Worm (Caenorhabditis elegans) whole organism, mixed stage, embryonic: Measurements from ENCODE around the gene nhr-183.

Experiments used
- M03D4.4 ChIP-seq: sonication (generic microtip); optimal IDR thresholded peaks from 2 replicates; lab custom pipeline; 2017; ENCODE audit warnings: mild to moderate bottlenecking, missing genetic modification characterization, missing compliant biosample characterization
- bed-3 ChIP-seq: fragments of 200-800 bp; sonication (Bioruptor generic); optimal IDR thresholded peaks from 3 replicates; lab custom pipeline; 2018; ENCODE audit warnings: mild to moderate bottlenecking, missing genetic modification characterization, moderate library complexity, missing compliant biosample characterization
- blmp-1 ChIP-seq: fragments of 150-350 bp; optimal IDR thresholded peaks from 2 replicates; lab custom pipeline; 2014; ENCODE audit warnings: missing biosample characterization, missing genetic modification characterization
- ceh-39 ChIP-seq: fragments of 150-350 bp; optimal IDR thresholded peaks from 2 replicates; lab custom pipeline; 2014; ENCODE audit warnings: missing biosample characterization, missing genetic modification characterization
- ceh-43 ChIP-seq: fragments of 200-800 bp; sonication (Bioruptor generic); optimal IDR thresholded peaks from 2 replicates; lab custom pipeline; 2018; ENCODE audit warnings: mild to moderate bottlenecking, missing genetic modification characterization, moderate library complexity, missing compliant biosample characterization
- ceh-83 ChIP-seq: fragments of 200-800 bp; sonication (Bioruptor generic); optimal IDR thresholded peaks from 2 replicates; lab custom pipeline; 2018; ENCODE audit warnings: mild to moderate bottlenecking, missing genetic modification characterization, missing compliant biosample characterization
- ces-1 ChIP-seq: fragments of 150-350 bp; optimal IDR thresholded peaks from 2 replicates; lab custom pipeline; 2014; ENCODE audit warnings: missing biosample characterization, missing genetic modification reagents, missing genetic modification characterization
- cnd-1 ChIP-seq: fragments of 200-800 bp; sonication (Bioruptor generic); optimal IDR thresholded peaks from 2 replicates; lab custom pipeline; 2018; ENCODE audit warnings: mild to moderate bottlenecking, missing genetic modification characterization, missing compliant biosample characterization
- drap-1 ChIP-seq: fragments of 200-800 bp; sonication (Bioruptor generic); optimal IDR thresholded peaks from 3 replicates; lab custom pipeline; 2018; ENCODE audit warnings: mild to moderate bottlenecking, missing genetic modification characterization, missing compliant biosample characterization
- elt-1 ChIP-seq: sonication (generic microtip); optimal IDR thresholded peaks from 2 replicates; lab custom pipeline; 2017; ENCODE audit warnings: missing genetic modification characterization, mild to moderate bottlenecking, missing compliant biosample characterization, antibody characterized with exemption, moderate library complexity, borderline replicate concordance; ENCODE audit not compliant: insufficient read depth
- elt-3 ChIP-seq: fragments of 150-350 bp; optimal IDR thresholded peaks from 2 replicates; lab custom pipeline; 2014; ENCODE audit warnings: missing biosample characterization, missing genetic modification characterization
- flh-1 ChIP-seq: fragments of 200-800 bp; sonication (Bioruptor generic); optimal IDR thresholded peaks from 2 replicates; lab custom pipeline; 2018; ENCODE audit warnings: mild to moderate bottlenecking, missing genetic modification characterization, moderate library complexity, missing compliant biosample characterization
- ham-2 ChIP-seq: fragments of 200-800 bp; sonication (Bioruptor generic); optimal IDR thresholded peaks from 2 replicates; lab custom pipeline; 2018; ENCODE audit warnings: mild to moderate bottlenecking, missing genetic modification characterization, missing compliant biosample characterization
- hlh-1 ChIP-seq: fragments of 150-350 bp; optimal IDR thresholded peaks from 2 replicates; lab custom pipeline; 2014; ENCODE audit warnings: missing biosample characterization, missing genetic modification reagents, missing genetic modification characterization
- lin-13 ChIP-seq: fragments of 150-350 bp; optimal IDR thresholded peaks from 2 replicates; lab custom pipeline; 2014; ENCODE audit warnings: missing biosample characterization, missing genetic modification characterization
- lin-32 ChIP-seq: fragments of 200-800 bp; sonication (Bioruptor generic); optimal IDR thresholded peaks from 2 replicates; lab custom pipeline; 2018; ENCODE audit warnings: mild to moderate bottlenecking, missing genetic modification characterization, missing compliant biosample characterization
- lsy-2 ChIP-seq: fragments of 150-350 bp; optimal IDR thresholded peaks from 2 replicates; lab custom pipeline; 2014; ENCODE audit warnings: missing biosample characterization, missing genetic modification characterization
- mab-5 ChIP-seq: fragments of 150-350 bp; optimal IDR thresholded peaks from 2 replicates; lab custom pipeline; 2014; ENCODE audit warnings: missing biosample characterization, missing genetic modification characterization
- mls-2 ChIP-seq: sonication (generic microtip); optimal IDR thresholded peaks from 2 replicates; lab custom pipeline; 2016; ENCODE audit warnings: mild to moderate bottlenecking, missing genetic modification characterization, moderate library complexity, missing compliant biosample characterization
- nhr-12 ChIP-seq: fragments of 150-350 bp; optimal IDR thresholded peaks from 2 replicates; lab custom pipeline; 2014; ENCODE audit warnings: missing biosample characterization, missing genetic modification characterization
- nhr-2 ChIP-seq: fragments of 150-350 bp; optimal IDR thresholded peaks from 2 replicates; lab custom pipeline; 2014; ENCODE audit warnings: missing biosample characterization, missing genetic modification characterization
- nhr-28 ChIP-seq: fragments of 150-350 bp; optimal IDR thresholded peaks from 2 replicates; lab custom pipeline; 2014; ENCODE audit warnings: missing biosample characterization, missing genetic modification characterization
- nhr-76 ChIP-seq: sonication (generic microtip); optimal IDR thresholded peaks from 2 replicates; lab custom pipeline; 2017; ENCODE audit warnings: missing biosample characterization, missing genetic modification characterization
- sem-2 ChIP-seq: fragments of 200-800 bp; sonication (Bioruptor generic); optimal IDR thresholded peaks from 2 replicates; lab custom pipeline; 2018; ENCODE audit warnings: mild to moderate bottlenecking, missing genetic modification characterization, missing compliant biosample characterization
- snpc-4 ChIP-seq: fragments of 150-350 bp; optimal IDR thresholded peaks from 2 replicates; lab custom pipeline; 2014; ENCODE audit warnings: missing biosample characterization, missing genetic modification characterization
- sptf-1 ChIP-seq: sonication (generic microtip); optimal IDR thresholded peaks from 2 replicates; lab custom pipeline; 2017; ENCODE audit warnings: mild to moderate bottlenecking, missing genetic modification characterization, moderate library complexity, missing compliant biosample characterization
- tbx-8 ChIP-seq: fragments of 200-800 bp; sonication (Bioruptor generic); optimal IDR thresholded peaks from 2 replicates; lab custom pipeline; 2018; ENCODE audit warnings: mild to moderate bottlenecking, missing genetic modification characterization, moderate library complexity, missing compliant biosample characterization
- unc-120 ChIP-seq: sonication (generic microtip); optimal IDR thresholded peaks from 2 replicates; lab custom pipeline; 2017; ENCODE audit warnings: missing genetic modification characterization, missing compliant biosample characterization; ENCODE audit not compliant: poor library complexity, severe bottlenecking
- unc-39 ChIP-seq: fragments of 150-350 bp; optimal IDR thresholded peaks from 2 replicates; lab custom pipeline; 2014; ENCODE audit warnings: missing biosample characterization, missing genetic modification characterization
- unc-62 ChIP-seq: fragments of 150-350 bp; optimal IDR thresholded peaks from 2 replicates; lab custom pipeline; 2014; ENCODE audit warnings: missing biosample characterization, missing genetic modification reagents, missing genetic modification characterization
- zip-8 ChIP-seq: fragments of 150-350 bp; optimal IDR thresholded peaks from 2 replicates; lab custom pipeline; 2014; ENCODE audit warnings: missing biosample characterization, missing genetic modification characterization

The nhr-183 gene

ce11 chrV:2264455-2264854 lies at the start of gene nhr-183:
Gene nhr-183, minus strand, starts transcription at chrV:2264634.
- TF ChIP-seq flh-1 (GFP tag; lab: Kevin White, UChicago): no peak
- no peak for TF ChIP-seq bed-3 (GFP tag; lab: Kevin White, UChicago)
- no peak for TF ChIP-seq sptf-1 (tag; lab: Kevin White, UChicago)
- TF ChIP-seq ham-2 (GFP tag; lab: Kevin White, UChicago): no peak
- no peak for TF ChIP-seq lin-32 (GFP tag; lab: Kevin White, UChicago)
- no peak for TF ChIP-seq elt-3
- no peak for TF ChIP-seq unc-39 (tag; lab: Kevin White, UChicago)
- TF ChIP-seq ceh-39 (tag; lab: Kevin White, UChicago): no peak
- TF ChIP-seq tbx-8 (GFP tag; lab: Kevin White, UChicago): no peak
- TF ChIP-seq nhr-12 (tag; lab: Kevin White, UChicago): no peak
- no peak for TF ChIP-seq lsy-2 (tag; lab: Kevin White, UChicago)
- TF ChIP-seq unc-62 (GFP tag; lab: Kevin White, UChicago): no peak
- TF ChIP-seq mab-5 (tag; lab: Kevin White, UChicago): no peak
- TF ChIP-seq zip-8: no peak
- no peak for TF ChIP-seq nhr-28 (tag; lab: Kevin White, UChicago)
- no peak for TF ChIP-seq unc-120
- no peak for TF ChIP-seq snpc-4
- TF ChIP-seq, all 35 proteins: peak for 0

ce11 chrV:2308246-2308645 lies 43.8 kb upstream of the nhr-183 start:
- TF ChIP-seq nhr-76 (tag; lab: Kevin White, UChicago): no peak
- TF ChIP-seq mab-5 (tag; lab: Kevin White, UChicago): no peak
- TF ChIP-seq lin-13 (tag; lab: Kevin White, UChicago): no peak
- TF ChIP-seq nhr-28 (tag; lab: Kevin White, UChicago): no peak

- TF ChIP-seq ces-1 (GFP tag; lab: Kevin White, UChicago): no peak
- TF ChIP-seq, all 35 proteins: peak for 0
Observed at ce11 chrV:2306383-2306782, 41.9 kb upstream of the nhr-183 start.

DNA sequence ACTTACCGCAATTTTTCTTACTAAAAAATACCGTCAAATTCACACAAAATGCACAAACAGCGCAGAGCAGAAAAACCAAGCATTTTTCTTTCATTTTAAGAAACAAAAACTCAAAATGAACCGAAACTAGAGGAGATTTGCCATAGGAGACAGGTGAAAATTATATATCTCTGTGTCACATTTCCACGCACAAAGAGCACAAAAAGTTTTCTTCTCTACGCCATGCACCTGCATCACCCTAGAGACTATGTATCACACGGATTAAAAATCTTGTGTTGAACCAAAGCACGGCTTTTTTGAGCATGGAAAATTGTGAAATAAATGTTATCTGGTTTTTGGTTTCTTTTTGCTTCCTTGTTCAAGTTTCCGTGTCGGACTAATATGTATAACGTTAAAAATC lies 39.3 kb upstream of the nhr-183 start, which contains the start of gene irld-15:
irld-15 (minus strand) TSS at position 101 of the 400 bp plus-strand sequence.
- TF ChIP-seq sem-2 (GFP tag; lab: Kevin White, UChicago): no peak
- TF ChIP-seq unc-39 (tag; lab: Kevin White, UChicago): no peak
- TF ChIP-seq nhr-2 (tag; lab: Kevin White, UChicago): no peak
- TF ChIP-seq unc-120: no peak
- TF ChIP-seq, all 35 proteins: peak for 0

DNA sequence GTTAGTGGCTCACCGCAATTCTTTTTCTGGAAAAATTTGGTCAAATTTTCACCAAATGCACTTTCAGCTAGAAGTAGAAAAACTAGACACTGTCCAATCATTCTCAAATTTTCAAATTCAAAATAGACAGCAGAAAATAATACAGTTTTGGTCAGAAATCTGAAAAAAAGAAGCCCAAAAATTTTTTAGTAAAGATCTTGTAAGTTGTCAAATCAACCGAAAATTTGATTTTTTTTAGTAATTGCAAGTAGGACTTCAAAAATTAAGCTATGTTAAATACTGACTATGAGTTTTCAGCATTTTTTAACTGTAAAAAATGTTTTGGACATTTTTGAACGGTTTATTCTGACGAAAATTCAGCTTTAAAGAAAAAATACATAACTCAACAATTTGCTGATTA lies 36.5 kb upstream of the nhr-183 start, which contains the start of gene Y19D10B.8:
Y19D10B.8 (minus strand) TSS at position 101 of the 400 bp plus-strand sequence.
- TF ChIP-seq elt-3 (no peak), nhr-2 (tag; lab: Kevin White, UChicago) (no peak), ceh-43 (GFP tag; lab: Kevin White, UChicago) (no peak), ceh-39 (tag; lab: Kevin White, UChicago) (no peak), lin-32 (GFP tag; lab: Kevin White, UChicago) (no peak), flh-1 (GFP tag; lab: Kevin White, UChicago) (no peak), mab-5 (tag; lab: Kevin White, UChicago) (no peak), unc-39 (tag; lab: Kevin White, UChicago) (no peak), bed-3 (GFP tag; lab: Kevin White, UChicago) (no peak), mls-2 (tag; lab: Kevin White, UChicago) (no peak), M03D4.4 (no peak), elt-1 (tag; lab: Kevin White, UChicago) (no peak), sptf-1 (tag; lab: Kevin White, UChicago) (no peak), ceh-83 (no peak), drap-1 (no peak), nhr-12 (tag; lab: Kevin White, UChicago) (no peak), zip-8 (no peak), ces-1 (GFP tag; lab: Kevin White, UChicago) (no peak), hlh-1 (tag; lab: Kevin White, UChicago) (no peak)

- no peak for TF ChIP-seq lin-32 (GFP tag; lab: Kevin White, UChicago)
- no peak for TF ChIP-seq mab-5 (tag; lab: Kevin White, UChicago)
- no peak for TF ChIP-seq bed-3 (GFP tag; lab: Kevin White, UChicago)
- TF ChIP-seq M03D4.4: no peak
- TF ChIP-seq blmp-1 (tag; lab: Kevin White, UChicago): no peak
- TF ChIP-seq cnd-1 (tag; lab: Kevin White, UChicago): no peak
- no peak for TF ChIP-seq nhr-28 (tag; lab: Kevin White, UChicago)
- no peak for TF ChIP-seq elt-1 (tag; lab: Kevin White, UChicago)
- TF ChIP-seq nhr-2 (tag; lab: Kevin White, UChicago): no peak
- no peak for TF ChIP-seq sem-2 (GFP tag; lab: Kevin White, UChicago)
Observed at ce11 chrV:2294577-2294976, 30.1 kb upstream of the nhr-183 start, which contains the start of gene nhr-226. Gene nhr-226, plus strand, starts transcription at chrV:2294877.
